Worm (Caenorhabditis elegans) whole organism, L4 larva: Measurements from ENCODE around the gene F38A5.6.

Experiments
- daf-12 ChIP-seq: fragments of 150-350 bp; optimal IDR thresholded peaks from 2 replicates; lab custom pipeline; 2014; ENCODE audit warnings: missing biosample characterization, missing genetic modification reagents, missing genetic modification characterization
- daf-19 ChIP-seq: fragments of 200-800 bp; sonication (Bioruptor generic); conservative IDR thresholded peaks from 2 replicates; pipeline ENCODE4 v1.3.6; 2022; ENCODE audit warnings: missing genetic modification characterization, missing compliant biosample characterization
- fkh-10 ChIP-seq: fragments of 150-350 bp; optimal IDR thresholded peaks from 2 replicates; lab custom pipeline; 2014; ENCODE audit warnings: missing biosample characterization, missing genetic modification reagents, missing genetic modification characterization
- lin-15B ChIP-seq: fragments of 150-350 bp; sonication (generic microtip); optimal IDR thresholded peaks from 3 replicates; lab custom pipeline; 2014; ENCODE audit warnings: missing biosample characterization, missing genetic modification characterization
- mdl-1 ChIP-seq, 2 experiments: fragments of 150-350 bp in 1 of 2; sonication (generic microtip) in 1 of 2; optimal IDR thresholded peaks; 2 replicates each; lab custom pipeline; 2014 to 2017; ENCODE audit warnings: missing biosample characterization in 2 of 2, missing genetic modification characterization in 2 of 2
- nhr-102 ChIP-seq: sonication (generic microtip); optimal IDR thresholded peaks from 2 replicates; lab custom pipeline; 2016; ENCODE audit warnings: mild to moderate bottlenecking, missing genetic modification characterization, moderate library complexity, missing compliant biosample characterization
- php-3 ChIP-seq: fragments of 200-800 bp; sonication (Bioruptor generic); IDR thresholded peaks from 2 replicates; pipeline ENCODE4 v1.3.6; 2022; ENCODE audit warnings: missing genetic modification reagents, missing genetic modification characterization, missing compliant biosample characterization
- pqm-1 ChIP-seq: sonication (generic microtip); optimal IDR thresholded peaks from 2 replicates; lab custom pipeline; 2017; ENCODE audit warnings: missing biosample characterization, missing genetic modification characterization
- tag-97 ChIP-seq: fragments of 200-800 bp; sonication (Bioruptor generic); IDR thresholded peaks from 2 replicates; pipeline ENCODE4 v1.3.6; 2022; ENCODE audit warnings: missing genetic modification characterization, missing compliant biosample characterization
- unc-62 ChIP-seq, 3 experiments: fragments of 150-350 bp in 1 of 3; sonication (generic microtip); optimal IDR thresholded peaks in 2 of 3; peaks in 1 of 3; 1 replicate in 1 of 3; 2 replicates in 2 of 3; lab custom pipeline; 2014 to 2017; ENCODE audit warnings: missing biosample characterization in 3 of 3, missing genetic modification characterization in 3 of 3, missing genetic modification reagents in 3 of 3, missing genotype in 1 of 3
- zag-1 ChIP-seq: fragments of 150-350 bp; optimal IDR thresholded peaks from 2 replicates; lab custom pipeline; 2014; ENCODE audit warnings: missing biosample characterization, missing genetic modification characterization
- ztf-11 ChIP-seq: fragments of 150-350 bp; optimal IDR thresholded peaks from 2 replicates; lab custom pipeline; 2014; ENCODE audit warnings: missing biosample characterization, missing genetic modification characterization

ce11 chrIV:6627798-6628197 lies 30.6 kb upstream of the F38A5.6 start, which contains the start of gene cest-5.2:
- TF ChIP-seq zag-1 (tag; lab: Kevin White, UChicago) (no peak), pqm-1 (tag; lab: Kevin White, UChicago) (peak; percentile 68), tag-97 (GFP tag; lab: Robert Waterston, UW) (no peak), fkh-10 (GFP tag; lab: Kevin White, UChicago) (no peak), php-3 (no peak), unc-62 (GFP tag; optimal IDR thresholded peaks at IDR 0.05 in 1 of 2; lab: Kevin White, UChicago) (no peak), unc-62 (tag; optimal IDR thresholded peaks at IDR 0.05; lab: Kevin White, UChicago) (no peak), daf-19 (GFP tag; lab: Robert Waterston, UW) (no peak), mdl-1 (tag; optimal IDR thresholded peaks at IDR 0.05; lab: Kevin White, UChicago) (no peak), lin-15B (tag; lab: Kevin White, UChicago) (no peak), ztf-11 (no peak), daf-12 (tag; lab: Kevin White, UChicago) (no peak), nhr-102 (tag; lab: Kevin White, UChicago) (peak; percentile 5)
